Fruit fly (Drosophila melanogaster): ENCODE results near the gene Rala.

Gene Rala

DNA sequence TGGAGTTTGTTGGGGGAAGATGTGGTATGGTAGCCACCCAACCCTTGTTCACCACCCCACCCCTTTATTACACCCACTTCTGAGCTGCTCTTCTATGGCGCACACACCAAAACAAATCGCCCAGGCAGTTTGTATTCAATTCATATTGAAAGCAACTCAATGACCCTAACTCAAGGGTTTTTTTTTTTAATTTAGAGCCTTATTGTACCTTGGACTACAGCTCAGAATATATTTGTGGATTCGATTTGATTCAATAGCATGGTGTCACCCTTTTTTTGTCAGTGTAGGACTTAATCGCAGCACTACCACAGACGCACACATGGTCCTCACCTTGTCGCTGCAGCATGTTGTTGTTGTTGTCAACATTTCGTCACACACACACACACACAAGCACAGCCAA, 2.8 kb upstream of the Rala start (continued):
- TF ChIP-seq hkb (optimal IDR thresholded peaks at IDR 0.05), result no peak
- peak; percentile 49; the same call in 1 of the 2 replicates for TF ChIP-seq hkb (GFP tag; IDR thresholded peaks at IDR 0.05)
- no peak for TF ChIP-seq maf-S (GFP tag; optimal IDR thresholded peaks at IDR 0.05)
- TF ChIP-seq slbo (GFP tag; IDR thresholded peaks at IDR 0.05), result no peak
- no peak for TF ChIP-seq prd (optimal IDR thresholded peaks at IDR 0.05)
- peak; percentile 47; the same call in 1 of the 3 replicates for TF ChIP-seq prd (GFP tag; IDR thresholded peaks at IDR 0.05)
- peak; percentile 20 for TF ChIP-seq nmo (GFP tag; optimal IDR thresholded peaks at IDR 0.05)
- no peak for TF ChIP-seq Hsf (GFP tag; optimal IDR thresholded peaks at IDR 0.05)
- no peak for TF ChIP-seq HmgZ (tag; optimal IDR thresholded peaks at IDR 0.05)
- TF ChIP-seq CG10321 (GFP tag; IDR thresholded peaks at IDR 0.05), result no peak
- no peak for TF ChIP-seq CG17802 (tag; optimal IDR thresholded peaks at IDR 0.05)
- TF ChIP-seq CG12744 (GFP tag; optimal IDR thresholded peaks at IDR 0.05), result no peak
- TF ChIP-seq CG9932 (GFP tag; IDR thresholded peaks at IDR 0.05), result 0 out of 2 replicates have a peak, but pooled peaks have one; percentile 9
- peak; percentile 18 for TF ChIP-seq CG10979 (tag; optimal IDR thresholded peaks at IDR 0.05)
- TF ChIP-seq CG10209 (GFP tag; optimal IDR thresholded peaks at IDR 0.05), result no peak
- TF ChIP-seq Blimp-1 (GFP tag; optimal IDR thresholded peaks at IDR 0.05), result peak; percentile 22
- TF ChIP-seq unpg (GFP tag; optimal IDR thresholded peaks at IDR 0.05), result peak; percentile 37
- TF ChIP-seq phol (tag; optimal IDR thresholded peaks at IDR 0.05), result peak; percentile 13
- peak; percentile 18 for TF ChIP-seq fd96Cb (tag; optimal IDR thresholded peaks at IDR 0.05)
- peak; percentile 12 for TF ChIP-seq CG8388 (GFP tag; optimal IDR thresholded peaks at IDR 0.05)
- TF ChIP-seq CG4360 (GFP tag; IDR thresholded peaks at IDR 0.05), result peak; percentile 56
- no peak for TF ChIP-seq Hmx (GFP tag; optimal IDR thresholded peaks at IDR 0.05)
- TF ChIP-seq ash1 (GFP tag; optimal IDR thresholded peaks at IDR 0.05), result no peak
- TF ChIP-seq CG12942 (GFP tag; optimal IDR thresholded peaks at IDR 0.05), result no peak
- peak; percentile 41 for TF ChIP-seq CG11504 (tag; optimal IDR thresholded peaks at IDR 0.05)
- peak; percentile 16 for TF ChIP-seq Meics (GFP tag; optimal IDR thresholded peaks at IDR 0.05)
- TF ChIP-seq CG16863 (GFP tag; optimal IDR thresholded peaks at IDR 0.05), result peak; percentile 6
- TF ChIP-seq CG14441 (GFP tag; IDR thresholded peaks at IDR 0.05), result no peak
- TF ChIP-seq CG12071 (GFP tag; optimal IDR thresholded peaks at IDR 0.05), result no peak
- peak; percentile 21 for TF ChIP-seq Chrac-16 (GFP tag; optimal IDR thresholded peaks at IDR 0.05)
- TF ChIP-seq CG31441 (GFP tag; IDR thresholded peaks at IDR 0.05), result 0 out of 2 replicates have a peak, but pooled peaks have one; percentile 16
- peak; percentile 23 for TF ChIP-seq Abd-B (GFP tag; optimal IDR thresholded peaks at IDR 0.05)
- no peak for TF ChIP-seq CG15011 (GFP tag; optimal IDR thresholded peaks at IDR 0.05)

DNA sequence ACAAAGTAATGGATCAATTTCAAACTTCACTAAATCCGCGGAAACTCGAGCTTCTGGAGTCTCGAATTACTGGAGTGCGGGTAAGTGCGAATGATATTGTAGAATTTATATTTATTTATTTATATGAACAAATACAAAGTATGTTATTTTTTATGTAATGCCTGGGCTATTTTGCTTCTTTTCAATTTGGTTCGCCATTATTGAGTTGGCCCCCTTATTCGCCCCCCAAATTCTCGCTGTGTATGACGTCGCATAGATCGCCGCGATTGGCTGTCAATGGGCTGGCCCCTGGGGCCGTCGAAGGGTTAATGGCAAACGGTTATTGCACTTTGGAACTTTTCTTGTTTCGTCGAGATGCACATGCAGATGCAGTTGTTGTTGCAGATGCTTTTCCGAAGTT, 2.1 kb upstream of the Rala start:
- no peak for TF ChIP-seq org-1 (GFP tag; optimal IDR thresholded peaks at IDR 0.05)
- no peak for TF ChIP-seq hbn (GFP tag; IDR thresholded peaks at IDR 0.05; ENCODE audit: partially characterized antibody)
- 0 out of 2 replicates have a peak, but pooled peaks have one; percentile 4 for TF ChIP-seq ap (GFP tag; IDR thresholded peaks at IDR 0.05)
- no peak for TF ChIP-seq gsb-n (tag; optimal IDR thresholded peaks at IDR 0.05)
- no peak for TF ChIP-seq CG17385 (GFP tag; optimal IDR thresholded peaks at IDR 0.05)
- no peak for TF ChIP-seq CG2129 (GFP tag; IDR thresholded peaks at IDR 0.05; ENCODE audit: partially characterized antibody)
- no peak for TF ChIP-seq unc-4 (GFP tag; IDR thresholded peaks at IDR 0.05; ENCODE audit: partially characterized antibody)
- no peak for TF ChIP-seq Hr3 (GFP tag; optimal IDR thresholded peaks at IDR 0.05)
- peak; percentile 11; the same call in 1 of the 3 replicates for TF ChIP-seq row (GFP tag; IDR thresholded peaks at IDR 0.05)
- no peak for TF ChIP-seq C15 (GFP tag; IDR thresholded peaks at IDR 0.05)
- no peak for TF ChIP-seq ash1 (GFP tag; optimal IDR thresholded peaks at IDR 0.05)
- TF ChIP-seq CG14860 (GFP tag; IDR thresholded peaks at IDR 0.05; ENCODE audit: partially characterized antibody), result no peak
- TF ChIP-seq ara (GFP tag; IDR thresholded peaks at IDR 0.05), result peak; percentile 24; the same call in 1 of the 2 replicates
- no peak for TF ChIP-seq BEAF-32 (GFP tag; optimal IDR thresholded peaks at IDR 0.05)
- no peak for TF ChIP-seq nerfin-2 (GFP tag; IDR thresholded peaks at IDR 0.05; ENCODE audit: partially characterized antibody)
- TF ChIP-seq CG4360 (GFP tag; IDR thresholded peaks at IDR 0.05), result no peak
- no peak for TF ChIP-seq pum (GFP tag; optimal IDR thresholded peaks at IDR 0.05)
- TF ChIP-seq CG8765 (GFP tag; IDR thresholded peaks at IDR 0.05), result no peak
- no peak for TF ChIP-seq CG10267 (tag; optimal IDR thresholded peaks at IDR 0.05)
- no peak for TF ChIP-seq prd (optimal IDR thresholded peaks at IDR 0.05)
- no peak for TF ChIP-seq prd (GFP tag; IDR thresholded peaks at IDR 0.05)
- no peak for TF ChIP-seq CG16863 (GFP tag; optimal IDR thresholded peaks at IDR 0.05)
- TF ChIP-seq az2 (GFP tag; optimal IDR thresholded peaks at IDR 0.05), result no peak
